Worm (Caenorhabditis elegans) whole organism, L1 larva: ENCODE results near the gene prp-40.

Experiments used
- C04F5.9 ChIP-seq: sonication (generic microtip); optimal IDR thresholded peaks from 2 replicates; lab custom pipeline; 2016; ENCODE audit warnings: missing genetic modification characterization, missing compliant biosample characterization
- C16A3.4 ChIP-seq: fragments of 150-350 bp; optimal IDR thresholded peaks from 2 replicates; lab custom pipeline; 2014; ENCODE audit warnings: missing biosample characterization, missing genetic modification characterization
- C34B4.2 ChIP-seq: sonication (generic microtip); optimal IDR thresholded peaks from 2 replicates; lab custom pipeline; 2017; ENCODE audit warnings: mild to moderate bottlenecking, missing genetic modification characterization, missing compliant biosample characterization
- F16B12.6 ChIP-seq: fragments of 150-350 bp; optimal IDR thresholded peaks from 2 replicates; lab custom pipeline; 2014; ENCODE audit warnings: missing biosample characterization, missing genetic modification characterization
- aha-1 ChIP-seq: fragments of 150-350 bp; optimal IDR thresholded peaks from 2 replicates; lab custom pipeline; 2014; ENCODE audit warnings: missing biosample characterization, missing genetic modification characterization
- aly-2 ChIP-seq: fragments of 150-350 bp; optimal IDR thresholded peaks from 2 replicates; lab custom pipeline; 2014; ENCODE audit warnings: missing biosample characterization, missing genetic modification characterization
- ceh-82 ChIP-seq, 3 experiments: fragments of 150-350 bp in 1 of 3; sonication (generic microtip) in 2 of 3; optimal IDR thresholded peaks; 2 replicates each; lab custom pipeline; 2014 to 2017; ENCODE audit warnings: missing biosample characterization in 3 of 3, missing genetic modification characterization in 3 of 3
- ceh-88 ChIP-seq: fragments of 200-800 bp; sonication (Bioruptor generic); IDR thresholded peaks from 2 replicates; pipeline ENCODE4 v1.3.6; 2022; ENCODE audit warnings: missing genetic modification characterization, missing compliant biosample characterization
- ces-1 ChIP-seq: fragments of 150-350 bp; optimal IDR thresholded peaks from 2 replicates; lab custom pipeline; 2014; ENCODE audit warnings: missing biosample characterization, missing genetic modification reagents, missing genetic modification characterization
- efl-1 ChIP-seq, 4 experiments: fragments of 150-350 bp; optimal IDR thresholded peaks in 3 of 4; peaks in 1 of 4; 1 replicate in 1 of 4; 2 replicates in 3 of 4; lab custom pipeline; 2014; ENCODE audit warnings: missing biosample characterization in 2 of 4, missing genetic modification characterization in 2 of 4, missing genetic modification reagents in 2 of 4
- efl-3 ChIP-seq: fragments of 200-800 bp; sonication (Bioruptor generic); optimal IDR thresholded peaks from 2 replicates; lab custom pipeline; 2018; ENCODE audit warnings: mild to moderate bottlenecking, missing genetic modification characterization, missing compliant biosample characterization
- egl-13 ChIP-seq: sonication (generic microtip); optimal IDR thresholded peaks from 2 replicates; lab custom pipeline; 2016; ENCODE audit warnings: missing genotype, missing genetic modification reagents, missing genetic modification characterization, missing compliant biosample characterization
- egl-27 ChIP-seq, 2 experiments: fragments of 150-350 bp in 1 of 2; sonication (generic microtip); optimal IDR thresholded peaks; 3 replicates each; lab custom pipeline; 2017 to 2018; ENCODE audit warnings: missing biosample characterization in 2 of 2, missing genetic modification characterization in 2 of 2, missing genetic modification reagents in 2 of 2
- elt-2 ChIP-seq: sonication (generic microtip); optimal IDR thresholded peaks from 2 replicates; lab custom pipeline; 2016; ENCODE audit warnings: missing genetic modification characterization, mild to moderate bottlenecking, inconsistent platforms, missing compliant biosample characterization, missing genetic modification reagents
- ets-5 ChIP-seq: fragments of 200-800 bp; sonication (Bioruptor generic); IDR thresholded peaks from 2 replicates; pipeline ENCODE4 v1.3.6; 2022; ENCODE audit warnings: missing genetic modification characterization, missing compliant biosample characterization
- fkh-10 ChIP-seq: sonication (generic microtip); optimal IDR thresholded peaks from 2 replicates; lab custom pipeline; 2017; ENCODE audit warnings: missing biosample characterization, missing genetic modification reagents, missing genetic modification characterization
- fos-1 ChIP-seq: fragments of 150-350 bp; optimal IDR thresholded peaks from 2 replicates; lab custom pipeline; 2014; ENCODE audit warnings: missing biosample characterization, missing genetic modification characterization
- grh-1 ChIP-seq: fragments of 200-800 bp; sonication (Bioruptor generic); IDR thresholded peaks from 2 replicates; pipeline ENCODE4 v1.3.6; 2022; ENCODE audit warnings: missing genetic modification reagents, missing genetic modification characterization, missing compliant biosample characterization
- hlh-17 ChIP-seq: fragments of 200-800 bp; sonication (Bioruptor generic); optimal IDR thresholded peaks from 2 replicates; lab custom pipeline; 2018; ENCODE audit warnings: missing genetic modification characterization, mild to moderate bottlenecking, missing compliant biosample characterization, moderate library complexity, borderline replicate concordance
- hlh-4 ChIP-seq: sonication (generic microtip); optimal IDR thresholded peaks from 2 replicates; lab custom pipeline; 2016; ENCODE audit warnings: mild to moderate bottlenecking, missing genetic modification characterization, missing compliant biosample characterization
- hpl-2 ChIP-seq: fragments of 150-350 bp; optimal IDR thresholded peaks from 2 replicates; lab custom pipeline; 2014; ENCODE audit warnings: missing biosample characterization, missing genetic modification reagents, missing genetic modification characterization
- irx-1 ChIP-seq: sonication (generic microtip); optimal IDR thresholded peaks from 2 replicates; lab custom pipeline; 2016; ENCODE audit warnings: missing genetic modification characterization, missing compliant biosample characterization
- isw-1 ChIP-seq: fragments of 200-800 bp; sonication (Bioruptor generic); IDR thresholded peaks from 2 replicates; pipeline ENCODE4 v1.3.6; 2022; ENCODE audit warnings: missing genetic modification characterization, missing compliant biosample characterization
- lin-13 ChIP-seq: fragments of 150-350 bp; optimal IDR thresholded peaks from 2 replicates; lab custom pipeline; 2014; ENCODE audit warnings: missing biosample characterization, missing genetic modification reagents, missing genetic modification characterization
- lin-14 ChIP-seq: fragments of 200-800 bp; sonication (Bioruptor generic); optimal IDR thresholded peaks from 2 replicates; lab custom pipeline; 2018; ENCODE audit warnings: mild to moderate bottlenecking, missing genetic modification characterization, moderate library complexity, missing compliant biosample characterization
- lin-35 ChIP-seq, 2 experiments: fragments of 150-350 bp; optimal IDR thresholded peaks; 2 replicates each; lab custom pipeline; 2014; ENCODE audit warnings: missing biosample characterization in 2 of 2, missing genetic modification characterization in 2 of 2, missing genetic modification reagents in 2 of 2
- lin-39 ChIP-seq: fragments of 150-350 bp; optimal IDR thresholded peaks from 2 replicates; lab custom pipeline; 2014; ENCODE audit warnings: missing biosample characterization, missing genetic modification reagents, missing genetic modification characterization
- nhr-12 ChIP-seq: sonication (generic microtip); optimal IDR thresholded peaks from 2 replicates; lab custom pipeline; 2017; ENCODE audit warnings: missing biosample characterization, missing genetic modification characterization
- nhr-20 ChIP-seq: sonication (generic microtip); optimal IDR thresholded peaks from 2 replicates; lab custom pipeline; 2016; ENCODE audit warnings: mild to moderate bottlenecking, missing genetic modification characterization, missing compliant biosample characterization
- nhr-237 ChIP-seq: fragments of 150-350 bp; optimal IDR thresholded peaks from 2 replicates; lab custom pipeline; 2014; ENCODE audit warnings: missing biosample characterization, missing genetic modification characterization
- nhr-71 ChIP-seq: sonication (generic microtip); optimal IDR thresholded peaks from 2 replicates; lab custom pipeline; 2016; ENCODE audit warnings: mild to moderate bottlenecking, missing genetic modification characterization, moderate library complexity, missing compliant biosample characterization
- nhr-76 ChIP-seq: sonication (generic microtip); optimal IDR thresholded peaks from 2 replicates; lab custom pipeline; 2017; ENCODE audit warnings: missing biosample characterization, missing genetic modification characterization
- pag-3 ChIP-seq: sonication (generic microtip); optimal IDR thresholded peaks from 2 replicates; lab custom pipeline; 2017; ENCODE audit warnings: missing genetic modification characterization, mild to moderate bottlenecking, missing compliant biosample characterization, antibody characterized with exemption, borderline replicate concordance; ENCODE audit not compliant: insufficient read depth
- pax-3 ChIP-seq: fragments of 200-800 bp; sonication (Bioruptor generic); optimal IDR thresholded peaks from 2 replicates; lab custom pipeline; 2018; ENCODE audit warnings: mild to moderate bottlenecking, missing genetic modification characterization, moderate library complexity, missing compliant biosample characterization
- skn-1 ChIP-seq: fragments of 150-350 bp; optimal IDR thresholded peaks from 2 replicates; lab custom pipeline; 2014; ENCODE audit warnings: missing biosample characterization, missing genetic modification characterization
- snpc-4 ChIP-seq: fragments of 150-350 bp; optimal IDR thresholded peaks from 2 replicates; lab custom pipeline; 2014; ENCODE audit warnings: missing biosample characterization, missing genetic modification characterization
- snu-23 ChIP-seq: sonication (generic microtip); optimal IDR thresholded peaks from 2 replicates; lab custom pipeline; 2016; ENCODE audit warnings: missing genetic modification characterization, missing compliant biosample characterization
- sox-4 ChIP-seq: sonication (generic microtip); optimal IDR thresholded peaks from 2 replicates; lab custom pipeline; 2016; ENCODE audit warnings: missing genetic modification characterization, missing compliant biosample characterization
- sptf-1 ChIP-seq: fragments of 150-350 bp; optimal IDR thresholded peaks from 2 replicates; lab custom pipeline; 2014; ENCODE audit warnings: missing biosample characterization, missing genetic modification characterization
- sup-37 ChIP-seq: fragments of 200-800 bp; sonication (Bioruptor generic); optimal IDR thresholded peaks from 2 replicates; lab custom pipeline; 2018; ENCODE audit warnings: mild to moderate bottlenecking, missing genetic modification characterization, missing compliant biosample characterization
- tbx-2 ChIP-seq: sonication (generic microtip); optimal IDR thresholded peaks from 2 replicates; lab custom pipeline; 2016; ENCODE audit warnings: missing genetic modification characterization, missing compliant biosample characterization
- tlp-1 ChIP-seq: fragments of 150-350 bp; optimal IDR thresholded peaks from 2 replicates; lab custom pipeline; 2014; ENCODE audit warnings: missing biosample characterization, missing genetic modification characterization
- unc-130 ChIP-seq: fragments of 150-350 bp; optimal IDR thresholded peaks from 2 replicates; lab custom pipeline; 2017; ENCODE audit warnings: missing biosample characterization, missing genetic modification characterization, inconsistent platforms
- unc-30 ChIP-seq: sonication (generic microtip); optimal IDR thresholded peaks from 2 replicates; lab custom pipeline; 2017; ENCODE audit warnings: missing biosample characterization, missing genetic modification characterization
- zag-1 ChIP-seq: fragments of 150-350 bp; optimal IDR thresholded peaks from 2 replicates; lab custom pipeline; 2014; ENCODE audit warnings: missing biosample characterization, missing genetic modification characterization
- zip-4 ChIP-seq: fragments of 200-800 bp; sonication (Bioruptor generic); optimal IDR thresholded peaks from 2 replicates; lab custom pipeline; 2018; ENCODE audit warnings: mild to moderate bottlenecking, missing genetic modification characterization, moderate library complexity, missing compliant biosample characterization
- ztf-4 ChIP-seq: fragments of 150-350 bp; optimal IDR thresholded peaks from 2 replicates; lab custom pipeline; 2014; ENCODE audit warnings: missing biosample characterization, missing genetic modification characterization

The prp-40 gene

DNA sequence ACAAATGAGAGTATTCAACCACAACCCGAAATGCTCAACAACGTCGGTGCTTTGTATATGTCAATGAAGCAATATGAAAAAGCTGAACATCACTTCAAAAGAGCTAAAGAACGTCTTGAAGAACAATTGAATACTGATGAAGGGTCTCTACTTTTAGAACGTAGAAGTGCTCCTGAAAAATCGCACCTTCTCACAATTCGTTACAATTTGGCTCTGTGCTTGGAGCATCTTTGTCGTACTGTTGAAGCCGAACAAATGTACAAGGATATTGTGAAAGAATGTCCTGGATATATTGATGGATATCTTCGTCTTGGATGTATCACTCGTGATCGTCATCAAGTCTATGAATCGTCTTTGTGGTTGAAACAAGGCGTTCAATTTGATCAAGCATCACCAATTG, 27.7 kb upstream of the prp-40 start:
- no peak for TF ChIP-seq efl-1 (optimal IDR thresholded peaks at IDR 0.05; lab: Kevin White, UChicago)
- TF ChIP-seq efl-1 (GFP tag; optimal IDR thresholded peaks at IDR 0.05 in 1 of 2; lab: Kevin White, UChicago): peak in 1 of 2 experiments; percentile 91
- no peak for TF ChIP-seq unc-30 (tag; lab: Kevin White, UChicago)
- TF ChIP-seq nhr-71: no peak
- TF ChIP-seq, all 84 proteins: peak for 1

DNA sequence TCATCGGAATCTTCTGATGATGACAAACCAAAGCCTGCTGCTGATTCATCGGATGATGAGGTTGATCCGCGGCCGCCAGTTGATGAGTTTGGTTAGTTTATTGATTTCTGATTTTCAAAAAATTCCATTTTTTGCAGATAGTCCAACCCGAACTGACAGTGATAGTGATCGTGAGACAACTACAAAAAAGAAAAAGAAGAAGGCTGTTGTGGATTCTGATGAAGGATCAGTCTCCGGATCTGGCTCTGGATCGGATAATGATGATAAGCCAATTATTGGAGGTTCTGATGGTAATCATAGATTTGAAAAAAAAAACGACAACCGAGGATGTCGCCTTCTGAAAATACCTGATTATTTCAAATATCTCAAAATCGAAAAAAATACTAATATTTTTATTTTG, 25.8 kb upstream of the prp-40 start:
- TF ChIP-seq fos-1 (tag; lab: Kevin White, UChicago) (no peak), efl-1 (optimal IDR thresholded peaks at IDR 0.05; lab: Kevin White, UChicago) (no peak), efl-1 (GFP tag; optimal IDR thresholded peaks at IDR 0.05 in 1 of 2; lab: Kevin White, UChicago) (peak in 1 of 2 experiments; percentile 90)

- TF ChIP-seq C04F5.9 (tag; lab: Kevin White, UChicago): no peak
- TF ChIP-seq sptf-1 (tag; lab: Kevin White, UChicago): no peak
- no peak for TF ChIP-seq ces-1 (GFP tag; lab: Kevin White, UChicago)
- no peak for TF ChIP-seq nhr-76 (tag; lab: Kevin White, UChicago)
- no peak for TF ChIP-seq skn-1 (tag; lab: Kevin White, UChicago)
- TF ChIP-seq hlh-17: no peak
- TF ChIP-seq sup-37: no peak
- no peak for TF ChIP-seq zip-4 (GFP tag; lab: Kevin White, UChicago)
- no peak for TF ChIP-seq C34B4.2
- no peak for TF ChIP-seq egl-13
- TF ChIP-seq C16A3.4 (tag; lab: Kevin White, UChicago): no peak
- TF ChIP-seq aha-1 (tag; lab: Kevin White, UChicago): no peak
These were observed 24.5 kb upstream of the prp-40 start for ce11 chrIII:9497412-9497811.

DNA sequence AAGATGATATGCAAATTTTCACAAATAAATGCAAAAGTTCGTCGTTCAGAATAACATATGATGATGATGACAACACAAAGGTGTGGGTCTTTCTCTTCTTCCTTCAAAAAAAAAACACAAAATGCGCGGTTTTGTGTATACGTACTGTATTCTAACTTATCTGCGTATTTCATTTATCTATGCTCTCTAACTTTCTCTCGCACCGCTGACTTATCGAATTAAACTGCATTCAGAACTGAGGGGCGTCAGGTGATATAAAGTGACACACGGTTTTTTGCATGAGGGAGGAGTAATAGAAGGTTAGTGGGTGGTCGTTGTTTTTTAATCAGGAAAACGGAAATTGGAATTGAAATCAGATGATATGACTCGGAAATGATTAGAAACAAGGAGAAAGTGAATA, 21.6 kb upstream of the prp-40 start, which contains the start of gene sod-4:
Gene sod-4 (minus strand): TSS at position 109 of the 400 bp plus-strand sequence.
- TF ChIP-seq snpc-4 (tag; lab: Kevin White, UChicago): no peak
- no peak for TF ChIP-seq tlp-1
- TF ChIP-seq ceh-88: no peak
- no peak for TF ChIP-seq sox-4 (tag; lab: Kevin White, UChicago)
- no peak for TF ChIP-seq efl-3 (GFP tag; lab: Kevin White, UChicago)
- no peak for TF ChIP-seq fkh-10 (GFP tag; lab: Kevin White, UChicago)
- peak; percentile 64 for TF ChIP-seq nhr-20 (tag; lab: Kevin White, UChicago)
- no peak for TF ChIP-seq unc-130 (tag; lab: Kevin White, UChicago)
- no peak for TF ChIP-seq isw-1 (GFP tag; lab: Robert Waterston, UW)
- no peak for TF ChIP-seq aly-2 (tag; lab: Kevin White, UChicago)
- no peak for TF ChIP-seq zag-1 (tag; lab: Kevin White, UChicago)
- no peak for TF ChIP-seq irx-1
- TF ChIP-seq ztf-4 (tag; lab: Kevin White, UChicago): no peak
- TF ChIP-seq ceh-82 (tag; optimal IDR thresholded peaks at IDR 0.05; lab: Kevin White, UChicago): no peak
- TF ChIP-seq ets-5 (GFP tag; lab: Robert Waterston, UW): no peak
- TF ChIP-seq lin-39 (tag; lab: Kevin White, UChicago): no peak
- TF ChIP-seq egl-27 (tag; optimal IDR thresholded peaks at IDR 0.05; lab: Kevin White, UChicago): no peak
- TF ChIP-seq snu-23 (GFP tag; lab: Kevin White, UChicago): peak; percentile 71
- TF ChIP-seq hlh-4 (tag; lab: Kevin White, UChicago): no peak
- TF ChIP-seq nhr-237 (tag; lab: Kevin White, UChicago): no peak
- TF ChIP-seq nhr-12: no peak
- peak; percentile 13 for TF ChIP-seq lin-13 (GFP tag; lab: Kevin White, UChicago)
- TF ChIP-seq lin-35 (GFP tag; optimal IDR thresholded peaks at IDR 0.05; lab: Kevin White, UChicago): peak in 1 of 2 experiments; percentile 77
- TF ChIP-seq pax-3 (tag; lab: Kevin White, UChicago): no peak
- no peak for TF ChIP-seq hpl-2 (GFP tag; lab: Kevin White, UChicago)
- peak; percentile 25 for TF ChIP-seq tbx-2
- no peak for TF ChIP-seq grh-1 (GFP tag; lab: Robert Waterston, UW)
- no peak for TF ChIP-seq elt-2 (tag; lab: Kevin White, UChicago)
- TF ChIP-seq sptf-1 (tag; lab: Kevin White, UChicago): no peak
- peak; percentile 83 for TF ChIP-seq lin-14 (GFP tag; lab: Kevin White, UChicago)
- TF ChIP-seq F16B12.6 (tag; lab: Kevin White, UChicago): no peak
- no peak for TF ChIP-seq fos-1 (tag; lab: Kevin White, UChicago)
- no peak for TF ChIP-seq sup-37
- no peak for TF ChIP-seq C34B4.2
- TF ChIP-seq pag-3 (tag; lab: Kevin White, UChicago): peak; percentile 2
